Worm (Caenorhabditis elegans): ENCODE data around the gene nhr-125.

ce11 chrV:4359127-4359526 lies 33.8 kb upstream of the nhr-125 start:
- no peak for TF ChIP-seq klf-2 (GFP tag; conservative IDR thresholded peaks at IDR 0.05)
- TF ChIP-seq flt-1 (GFP tag; IDR thresholded peaks at IDR 0.05), result no peak
- no peak for TF ChIP-seq tab-1 (GFP tag; IDR thresholded peaks at IDR 0.05)
- no peak for TF ChIP-seq ref-1 (GFP tag; conservative IDR thresholded peaks at IDR 0.05)
- no peak for TF ChIP-seq T22C8.4 (GFP tag; IDR thresholded peaks at IDR 0.05)
- no peak for TF ChIP-seq cog-1 (tag; optimal IDR thresholded peaks at IDR 0.05)

Data from whole organism, midembryonic.